Worm (Caenorhabditis elegans): ENCODE results near the gene C39D10.7.

Gene C39D10.7

DNA sequence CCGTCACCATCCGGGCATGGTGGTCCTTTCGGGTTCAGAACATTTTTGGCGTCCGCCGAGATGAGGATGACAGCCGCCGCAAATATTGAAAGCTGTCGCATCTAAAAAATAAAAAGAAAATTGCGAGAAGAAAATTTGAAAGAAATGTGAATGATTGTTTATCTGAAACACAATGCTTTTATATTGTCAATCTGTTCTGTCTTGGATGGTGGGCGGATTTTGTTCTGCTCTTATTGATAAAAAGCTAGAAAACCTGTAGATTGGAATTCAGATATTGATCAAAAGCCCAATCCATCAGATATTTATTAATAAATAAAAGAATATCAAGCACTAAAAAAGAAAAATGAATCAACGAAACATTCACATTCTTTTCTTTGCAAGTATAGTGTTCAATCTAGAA lies at the start of gene C39D10.7:
TSS of gene C39D10.7 (minus strand) at position 101 of the 400 bp plus-strand sequence.
- TF ChIP-seq med-1 (GFP tag; optimal IDR thresholded peaks at IDR 0.05; ENCODE audit: insufficient read depth) (no peak), flt-1 (GFP tag; IDR thresholded peaks at IDR 0.05) (no peak), ref-1 (GFP tag; conservative IDR thresholded peaks at IDR 0.05) (no peak), klf-2 (GFP tag; conservative IDR thresholded peaks at IDR 0.05) (no peak), cog-1 (tag; optimal IDR thresholded peaks at IDR 0.05) (no peak), tab-1 (GFP tag; IDR thresholded peaks at IDR 0.05) (no peak), ztf-23 (GFP tag; IDR thresholded peaks at IDR 0.05) (no peak)

DNA sequence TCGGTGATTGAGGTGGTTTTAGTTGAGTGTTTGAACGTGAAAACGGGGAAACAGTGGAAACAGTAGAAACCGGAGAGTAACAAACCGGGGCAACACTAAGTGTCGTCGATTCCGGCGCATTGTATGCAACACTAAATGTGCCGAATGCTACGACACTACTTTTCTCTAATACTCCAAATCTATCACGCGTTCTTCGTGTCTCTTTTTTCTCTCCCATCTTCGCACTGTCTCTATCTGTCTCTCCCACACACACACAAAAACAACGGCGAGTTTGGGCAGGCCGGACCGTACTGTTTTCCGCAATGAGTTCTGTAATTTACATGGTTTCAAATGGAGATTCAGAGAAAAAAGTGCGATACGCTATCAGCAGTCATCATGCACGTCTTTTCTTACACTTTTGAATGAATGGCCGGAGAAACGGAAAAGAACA lies 48.3 kb upstream of the C39D10.7 start:
- 0 out of 2 replicates have a peak, but pooled peaks have one; percentile 58 for TF ChIP-seq flt-1 (GFP tag; IDR thresholded peaks at IDR 0.05)
- no peak for TF ChIP-seq ztf-29 (GFP tag; IDR thresholded peaks at IDR 0.05)
- no peak for TF ChIP-seq ref-1 (GFP tag; conservative IDR thresholded peaks at IDR 0.05)
- TF ChIP-seq cog-1 (tag; optimal IDR thresholded peaks at IDR 0.05), result no peak
- TF ChIP-seq tab-1 (GFP tag; IDR thresholded peaks at IDR 0.05), result 0 out of 2 replicates have a peak, but pooled peaks have one; percentile 29
- TF ChIP-seq ztf-23 (GFP tag; IDR thresholded peaks at IDR 0.05), result no peak

DNA sequence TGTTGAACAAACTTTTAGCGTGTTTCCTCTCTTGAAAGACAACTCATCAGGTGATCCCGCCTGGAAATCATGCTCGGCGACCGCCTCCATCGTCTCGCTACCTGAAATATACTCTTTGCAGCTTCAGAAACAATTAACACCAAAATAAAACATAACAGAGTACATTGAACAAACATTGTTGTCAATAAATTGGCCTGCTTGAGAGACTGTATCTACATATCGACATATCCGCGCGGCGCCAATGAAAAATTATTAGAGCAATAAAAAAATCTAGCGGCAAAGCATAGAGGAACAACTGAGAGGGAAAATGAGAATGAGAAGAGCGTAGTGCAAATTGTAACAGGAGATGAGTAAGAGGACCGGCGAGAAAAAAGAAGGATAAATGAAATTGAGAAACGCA lies 47.9 kb upstream of the C39D10.7 start, which contains the start of gene sem-5:
TSS of gene sem-5 (minus strand) at position 101 of the 400 bp plus-strand sequence.
- TF ChIP-seq klf-2 (GFP tag; conservative IDR thresholded peaks at IDR 0.05) (no peak), ref-1 (GFP tag; conservative IDR thresholded peaks at IDR 0.05) (no peak), T22C8.4 (GFP tag; IDR thresholded peaks at IDR 0.05) (no peak), flt-1 (GFP tag; IDR thresholded peaks at IDR 0.05) (no peak), cog-1 (tag; optimal IDR thresholded peaks at IDR 0.05) (no peak), med-1 (GFP tag; optimal IDR thresholded peaks at IDR 0.05; ENCODE audit: insufficient read depth) (no peak), ztf-29 (GFP tag; IDR thresholded peaks at IDR 0.05) (no peak), tab-1 (GFP tag; IDR thresholded peaks at IDR 0.05) (no peak), ztf-23 (GFP tag; IDR thresholded peaks at IDR 0.05) (no peak)

DNA sequence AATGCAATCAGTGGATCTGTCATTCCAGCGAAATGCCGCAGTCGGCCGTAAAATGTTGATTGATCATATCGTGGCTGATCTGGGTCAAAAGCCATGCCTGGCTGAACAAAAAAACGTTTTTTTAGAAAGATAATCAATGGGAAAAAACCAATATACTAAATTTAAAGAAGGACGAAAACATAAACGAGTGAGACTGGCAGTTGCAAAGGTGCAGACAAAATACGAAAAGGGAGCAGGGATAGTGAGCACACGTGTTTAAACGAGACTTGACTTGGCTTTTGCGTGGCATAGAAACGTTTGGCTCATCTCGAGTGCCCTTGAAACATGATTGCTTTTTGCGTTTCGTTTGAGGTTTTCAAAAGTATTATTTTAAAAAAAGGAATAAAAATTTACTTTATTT lies 44.5 kb upstream of the C39D10.7 start, which contains the start of gene sfxn-2:
TSS of gene sfxn-2 (minus strand) at position 101 of the 400 bp plus-strand sequence.
- TF ChIP-seq tab-1 (GFP tag; IDR thresholded peaks at IDR 0.05), result no peak
- no peak for TF ChIP-seq flt-1 (GFP tag; IDR thresholded peaks at IDR 0.05)
- no peak for TF ChIP-seq klf-2 (GFP tag; conservative IDR thresholded peaks at IDR 0.05)
- no peak for TF ChIP-seq med-1 (GFP tag; optimal IDR thresholded peaks at IDR 0.05; ENCODE audit: insufficient read depth)
- no peak for TF ChIP-seq ztf-29 (GFP tag; IDR thresholded peaks at IDR 0.05)
- no peak for TF ChIP-seq ref-1 (GFP tag; conservative IDR thresholded peaks at IDR 0.05)
- no peak for TF ChIP-seq cog-1 (tag; optimal IDR thresholded peaks at IDR 0.05)
- TF ChIP-seq ztf-23 (GFP tag; IDR thresholded peaks at IDR 0.05), result no peak
- TF ChIP-seq T22C8.4 (GFP tag; IDR thresholded peaks at IDR 0.05), result no peak

DNA sequence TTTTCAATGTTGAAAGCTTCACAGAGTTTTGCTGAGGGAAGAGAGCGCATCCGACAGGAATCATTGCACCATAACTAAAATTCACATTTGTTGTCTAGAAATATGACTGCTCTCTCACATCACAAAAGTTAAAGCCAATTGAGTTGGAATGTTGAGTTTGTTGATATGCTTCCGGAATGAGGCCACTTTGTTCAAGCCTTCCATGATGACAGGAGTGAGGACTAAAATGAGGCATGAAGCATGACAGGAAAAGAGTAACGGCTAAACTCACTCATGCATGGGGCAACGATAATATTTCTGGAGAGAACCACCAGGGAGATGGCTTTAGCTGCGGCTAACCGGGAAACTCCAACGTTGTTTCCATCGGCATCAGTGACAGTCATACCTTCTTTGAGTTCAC lies 42.7 kb upstream of the C39D10.7 start:
- no peak for TF ChIP-seq med-1 (GFP tag; optimal IDR thresholded peaks at IDR 0.05; ENCODE audit: insufficient read depth)
- no peak for TF ChIP-seq ztf-23 (GFP tag; IDR thresholded peaks at IDR 0.05)
- no peak for TF ChIP-seq ref-1 (GFP tag; conservative IDR thresholded peaks at IDR 0.05)
- TF ChIP-seq cog-1 (tag; optimal IDR thresholded peaks at IDR 0.05), result no peak
- no peak for TF ChIP-seq T22C8.4 (GFP tag; IDR thresholded peaks at IDR 0.05)
- no peak for TF ChIP-seq flt-1 (GFP tag; IDR thresholded peaks at IDR 0.05)
- no peak for TF ChIP-seq klf-2 (GFP tag; conservative IDR thresholded peaks at IDR 0.05)
- TF ChIP-seq tab-1 (GFP tag; IDR thresholded peaks at IDR 0.05), result no peak
- no peak for TF ChIP-seq ztf-29 (GFP tag; IDR thresholded peaks at IDR 0.05)

DNA sequence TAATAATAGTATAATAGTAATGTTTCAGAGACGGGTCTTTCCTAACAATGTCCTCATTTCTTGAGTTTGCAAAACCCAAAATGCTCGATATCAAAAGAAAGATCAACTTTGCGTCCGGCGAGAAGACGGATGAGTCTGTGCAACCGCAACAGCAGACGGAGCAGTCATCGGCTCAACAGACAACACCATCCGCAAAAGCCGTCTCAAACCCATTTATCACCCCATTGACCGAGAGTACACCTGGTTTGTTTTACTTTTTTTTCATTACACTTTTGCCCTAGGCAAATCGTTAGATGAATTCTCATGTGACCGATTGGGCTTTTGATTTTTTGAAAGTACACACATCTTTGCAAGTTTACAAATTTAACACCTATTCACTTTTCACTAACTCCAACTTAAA lies 40.6 kb upstream of the C39D10.7 start, which contains the start of gene dct-1:
TSS of gene dct-1 (plus strand) at position 27 of the 400 bp plus-strand sequence.
- TF ChIP-seq tab-1 (GFP tag; IDR thresholded peaks at IDR 0.05) (no peak), flt-1 (GFP tag; IDR thresholded peaks at IDR 0.05) (no peak), ztf-29 (GFP tag; IDR thresholded peaks at IDR 0.05) (no peak), ref-1 (GFP tag; conservative IDR thresholded peaks at IDR 0.05) (no peak), klf-2 (GFP tag; conservative IDR thresholded peaks at IDR 0.05) (no peak), med-1 (GFP tag; optimal IDR thresholded peaks at IDR 0.05; ENCODE audit: insufficient read depth) (no peak), ztf-23 (GFP tag; IDR thresholded peaks at IDR 0.05) (no peak), cog-1 (tag; optimal IDR thresholded peaks at IDR 0.05) (no peak), T22C8.4 (GFP tag; IDR thresholded peaks at IDR 0.05) (no peak)

DNA sequence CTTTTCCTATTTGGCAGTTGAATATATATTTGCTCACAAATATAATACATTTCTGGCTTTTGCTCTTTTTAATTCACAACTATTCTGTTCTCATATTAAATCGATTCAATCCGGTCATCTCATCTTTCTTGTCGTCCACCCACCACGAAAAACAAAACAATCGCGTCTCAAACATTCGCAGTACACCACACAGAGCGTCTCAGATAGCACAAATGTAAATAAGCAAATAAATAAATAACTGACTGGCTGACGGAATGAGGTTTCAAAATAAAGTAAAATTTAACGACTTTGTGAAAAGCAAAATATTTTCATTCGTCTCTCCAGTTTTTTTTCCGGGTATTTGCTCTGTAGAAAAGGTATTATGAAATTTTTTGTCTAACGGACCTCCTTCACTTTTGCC lies 40.0 kb upstream of the C39D10.7 start:
- TF ChIP-seq cog-1 (tag; optimal IDR thresholded peaks at IDR 0.05) (no peak), ref-1 (GFP tag; conservative IDR thresholded peaks at IDR 0.05) (no peak), ztf-23 (GFP tag; IDR thresholded peaks at IDR 0.05) (no peak), med-1 (GFP tag; optimal IDR thresholded peaks at IDR 0.05; ENCODE audit: insufficient read depth) (no peak), T22C8.4 (GFP tag; IDR thresholded peaks at IDR 0.05) (no peak), flt-1 (GFP tag; IDR thresholded peaks at IDR 0.05) (no peak), klf-2 (GFP tag; conservative IDR thresholded peaks at IDR 0.05) (no peak), ztf-29 (GFP tag; IDR thresholded peaks at IDR 0.05) (no peak), tab-1 (GFP tag; IDR thresholded peaks at IDR 0.05) (no peak)

DNA sequence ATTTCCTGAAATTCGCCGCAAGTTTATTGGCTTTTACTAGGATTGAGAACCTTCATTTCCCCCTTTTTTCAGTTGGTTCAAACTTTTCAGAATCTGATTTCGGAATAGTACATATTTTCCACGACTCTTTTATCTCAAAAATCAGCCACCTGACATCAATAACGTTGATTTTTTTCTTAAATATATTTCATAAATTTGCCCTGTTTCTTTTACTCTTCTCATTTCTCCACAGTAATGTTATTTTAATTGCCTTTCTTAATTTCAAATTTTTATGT lies 39.3 kb upstream of the C39D10.7 start:
- TF ChIP-seq ref-1 (GFP tag; conservative IDR thresholded peaks at IDR 0.05) (no peak), ztf-23 (GFP tag; IDR thresholded peaks at IDR 0.05) (no peak), tab-1 (GFP tag; IDR thresholded peaks at IDR 0.05) (no peak), ztf-29 (GFP tag; IDR thresholded peaks at IDR 0.05) (no peak), med-1 (GFP tag; optimal IDR thresholded peaks at IDR 0.05; ENCODE audit: insufficient read depth) (no peak), T22C8.4 (GFP tag; IDR thresholded peaks at IDR 0.05) (no peak), flt-1 (GFP tag; IDR thresholded peaks at IDR 0.05) (no peak), cog-1 (tag; optimal IDR thresholded peaks at IDR 0.05) (no peak), klf-2 (GFP tag; conservative IDR thresholded peaks at IDR 0.05) (no peak)

DNA sequence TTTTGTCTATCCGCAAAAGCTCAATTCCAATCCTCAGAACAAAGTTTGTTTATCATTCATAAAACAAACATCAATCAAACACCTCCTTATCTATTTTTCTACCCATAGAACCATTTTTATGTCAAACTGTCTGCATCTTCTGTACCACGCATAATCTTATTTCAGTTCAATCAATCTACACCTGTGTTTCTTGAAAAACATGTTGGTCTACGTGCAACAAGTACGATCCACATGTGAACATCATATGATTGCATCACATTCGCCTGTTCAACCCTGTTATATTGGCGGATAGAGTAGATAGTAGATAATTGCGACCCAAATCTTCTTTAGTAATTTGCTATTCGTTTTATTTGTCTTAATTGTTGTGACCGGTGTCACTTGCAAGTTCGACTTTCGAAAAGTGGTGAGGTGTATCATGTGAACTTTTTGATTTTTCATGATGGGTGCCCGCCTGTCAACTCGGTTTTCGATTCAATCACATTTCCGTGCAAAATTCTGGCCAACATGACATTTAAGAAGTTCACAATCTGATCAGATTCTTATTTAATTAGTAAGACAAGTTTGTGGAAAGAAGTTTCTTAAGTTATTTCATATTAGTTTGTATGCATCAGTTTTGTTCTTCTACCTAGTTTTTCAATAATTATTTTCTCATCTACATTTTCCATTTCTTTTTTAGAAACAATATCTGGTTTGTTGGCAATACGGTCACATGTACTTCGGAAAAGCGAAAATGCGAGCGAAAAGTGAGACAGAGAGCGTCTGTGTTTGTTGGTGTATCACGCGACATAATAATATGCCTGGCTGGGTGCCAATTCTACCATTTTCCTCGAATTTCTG lies 38.7 kb upstream of the C39D10.7 start:
- no peak for TF ChIP-seq T22C8.4 (GFP tag; IDR thresholded peaks at IDR 0.05)
- TF ChIP-seq flt-1 (GFP tag; IDR thresholded peaks at IDR 0.05), result no peak
- no peak for TF ChIP-seq ztf-29 (GFP tag; IDR thresholded peaks at IDR 0.05)
- no peak for TF ChIP-seq ref-1 (GFP tag; conservative IDR thresholded peaks at IDR 0.05)

Data from whole organism, midembryonic.